Worm (Caenorhabditis elegans) whole organism, L1 larva: ENCODE data around the gene sre-4.

Experiments used
- aly-2 ChIP-seq: fragments of 150-350 bp; optimal IDR thresholded peaks from 2 replicates; lab custom pipeline; 2014; ENCODE audit warnings: missing biosample characterization, missing genetic modification characterization
- ama-1 ChIP-seq: fragments of 150-350 bp; optimal IDR thresholded peaks from 2 replicates; lab custom pipeline; 2014
- jun-1 ChIP-seq: fragments of 150-350 bp; optimal IDR thresholded peaks from 2 replicates; lab custom pipeline; 2014; ENCODE audit warnings: missing biosample characterization, missing genetic modification reagents, missing genetic modification characterization
- lsy-2 ChIP-seq, 2 experiments: fragments of 150-350 bp; optimal IDR thresholded peaks; 2 replicates each; lab custom pipeline; 2014; ENCODE audit warnings: missing biosample characterization in 2 of 2, missing genetic modification characterization in 2 of 2
- nhr-237 ChIP-seq: fragments of 150-350 bp; optimal IDR thresholded peaks from 2 replicates; lab custom pipeline; 2014; ENCODE audit warnings: missing biosample characterization, missing genetic modification characterization

DNA sequence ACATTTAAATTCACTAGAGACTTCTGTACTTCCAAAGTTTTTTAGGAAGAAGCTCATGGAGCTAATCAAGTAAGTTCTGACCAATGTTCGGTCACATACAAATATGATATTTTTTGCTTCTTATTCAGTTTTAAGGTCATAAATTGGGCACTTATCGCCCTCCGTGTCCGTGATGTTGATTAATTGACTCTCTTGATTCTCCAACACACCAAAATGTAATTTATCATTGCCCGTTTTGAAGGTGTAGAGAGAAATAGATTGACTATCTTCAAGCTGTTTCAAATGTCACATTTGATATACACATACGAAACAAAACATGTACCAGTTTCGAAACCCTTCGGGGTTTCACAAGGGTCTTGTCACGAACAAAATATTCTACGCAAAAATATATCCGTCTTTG is 6.1 kb upstream of the sre-4 start:
- TF ChIP-seq lsy-2 (tag; optimal IDR thresholded peaks at IDR 0.05; lab: Kevin White, UChicago) (no peak), aly-2 (tag; lab: Kevin White, UChicago) (no peak), nhr-237 (tag; lab: Kevin White, UChicago) (no peak), jun-1 (tag; lab: Kevin White, UChicago) (no peak), ama-1 (lab: Kevin White, UChicago) (no peak)
